Fruit fly (Drosophila melanogaster): Measurements from ENCODE around the gene CG34316.
A peak's percentile ranks its signal among the peaks of the same experiment; 100 is the strongest.

Gene CG34316

dm6 chr3R:15249735-15250134 is 19.4 kb downstream of the CG34316 start, which contains the start of gene CG42404 (continued):
- TF ChIP-seq Dp (GFP tag; optimal IDR thresholded peaks at IDR 0.05): peak; percentile 6
- no peak for TF ChIP-seq Hr78 (GFP tag; optimal IDR thresholded peaks at IDR 0.05)
- peak; percentile 34; the same call in 2 of the 3 replicates for TF ChIP-seq Opbp (GFP tag; IDR thresholded peaks at IDR 0.05; ENCODE audit: partially characterized antibody)
- TF ChIP-seq cad (GFP tag; optimal IDR thresholded peaks at IDR 0.05): no peak
- TF ChIP-seq HLH3B (GFP tag; IDR thresholded peaks at IDR 0.05): no peak
- peak; percentile 92 for TF ChIP-seq CG7928 (GFP tag; optimal IDR thresholded peaks at IDR 0.05)
- TF ChIP-seq CG9932 (GFP tag; IDR thresholded peaks at IDR 0.05): no peak
- no peak for TF ChIP-seq CG1832 (GFP tag; optimal IDR thresholded peaks at IDR 0.05)
- TF ChIP-seq fd96Cb (tag; optimal IDR thresholded peaks at IDR 0.05): no peak
- no peak for TF ChIP-seq luna (GFP tag; optimal IDR thresholded peaks at IDR 0.05)
- no peak for TF ChIP-seq CG11696 (GFP tag; IDR thresholded peaks at IDR 0.05)
- TF ChIP-seq pum (GFP tag; optimal IDR thresholded peaks at IDR 0.05): no peak
- no peak for TF ChIP-seq tll (GFP tag; optimal IDR thresholded peaks at IDR 0.05)
- TF ChIP-seq dpn (GFP tag; optimal IDR thresholded peaks at IDR 0.05): no peak
- peak; percentile 86 for TF ChIP-seq Deaf1 (tag; optimal IDR thresholded peaks at IDR 0.05)
- peak; percentile 4 for TF ChIP-seq Lhr (GFP tag; optimal IDR thresholded peaks at IDR 0.05)
- TF ChIP-seq Hr51 (GFP tag; optimal IDR thresholded peaks at IDR 0.05): no peak
- TF ChIP-seq CG17359 (tag; optimal IDR thresholded peaks at IDR 0.05): no peak
- no peak for TF ChIP-seq CG6254 (GFP tag; optimal IDR thresholded peaks at IDR 0.05)
- no peak for TF ChIP-seq ro (GFP tag; IDR thresholded peaks at IDR 0.05)
- TF ChIP-seq H15 (GFP tag; IDR thresholded peaks at IDR 0.05): no peak
- peak; percentile 99 for TF ChIP-seq CG15514 (GFP tag; optimal IDR thresholded peaks at IDR 0.05)
- no peak for TF ChIP-seq sens (GFP tag)
- TF ChIP-seq ERR (GFP tag; optimal IDR thresholded peaks at IDR 0.05): no peak
- no peak for TF ChIP-seq CG12104 (GFP tag; optimal IDR thresholded peaks at IDR 0.05)
- no peak for TF ChIP-seq CG33213 (GFP tag; optimal IDR thresholded peaks at IDR 0.05)
- TF ChIP-seq Nf-YB (GFP tag; optimal IDR thresholded peaks at IDR 0.05): no peak
- peak; percentile 21 for TF ChIP-seq CG12391 (tag; optimal IDR thresholded peaks at IDR 0.05)
- TF ChIP-seq CG5180 (GFP tag; optimal IDR thresholded peaks at IDR 0.05): peak; percentile 77
- no peak for TF ChIP-seq CG6175 (GFP tag; IDR thresholded peaks at IDR 0.05)
- TF ChIP-seq Poxn (GFP tag; IDR thresholded peaks at IDR 0.05): no peak
- no peak for TF ChIP-seq gt (GFP tag; IDR thresholded peaks at IDR 0.05)
- TF ChIP-seq dimm (GFP tag; IDR thresholded peaks at IDR 0.05): no peak
- TF ChIP-seq CG31388 (GFP tag; optimal IDR thresholded peaks at IDR 0.05): no peak
- TF ChIP-seq CG2199 (GFP tag; IDR thresholded peaks at IDR 0.05): no peak
- peak; percentile 68 for TF ChIP-seq CG10462 (GFP tag; optimal IDR thresholded peaks at IDR 0.05)
- no peak for TF ChIP-seq CG30403 (GFP tag; optimal IDR thresholded peaks at IDR 0.05)
- peak; percentile 17 for TF ChIP-seq trem (tag; optimal IDR thresholded peaks at IDR 0.05)
- TF ChIP-seq CG4854 (GFP tag; optimal IDR thresholded peaks at IDR 0.05): no peak
- no peak for TF ChIP-seq CG31441 (GFP tag; IDR thresholded peaks at IDR 0.05)
- peak; percentile 22 for TF ChIP-seq CoRest (tag; optimal IDR thresholded peaks at IDR 0.05)
- no peak for TF ChIP-seq Chrac-16 (GFP tag; optimal IDR thresholded peaks at IDR 0.05)
- TF ChIP-seq CG10267 (tag; optimal IDR thresholded peaks at IDR 0.05): peak; percentile 5
- TF ChIP-seq wor (GFP tag; IDR thresholded peaks at IDR 0.05): no peak
- peak; percentile 95 for TF ChIP-seq Myb (GFP tag; optimal IDR thresholded peaks at IDR 0.05)
- no peak for TF ChIP-seq CG3726 (GFP tag; IDR thresholded peaks at IDR 0.05)
- TF ChIP-seq CG9609 (GFP tag; optimal IDR thresholded peaks at IDR 0.05): no peak
- TF ChIP-seq exex (tag; optimal IDR thresholded peaks at IDR 0.05): no peak
- TF ChIP-seq tap (tag; optimal IDR thresholded peaks at IDR 0.05): no peak
- TF ChIP-seq CG11247 (GFP tag; IDR thresholded peaks at IDR 0.05): no peak
- peak; percentile 51 for TF ChIP-seq pzg (GFP tag; optimal IDR thresholded peaks at IDR 0.05)

All from whole organism, embryonic.